Fruit fly (Drosophila melanogaster) whole organism: ENCODE data around the gene CG7362.

ENCODE experiments used
- CG8478 ChIP-seq: fragments of >200 bp; optimal IDR thresholded peaks from 2 replicates; lab custom pipeline; 2018; ENCODE audit warnings: inconsistent platforms
- pan ChIP-seq: fragments of >200 bp; optimal IDR thresholded peaks from 2 replicates; lab custom pipeline; 2017
- psq ChIP-seq: fragments of >200 bp; optimal IDR thresholded peaks from 2 replicates; lab custom pipeline; 2017
- usp ChIP-seq: fragments of >200 bp; optimal IDR thresholded peaks from 2 replicates; lab custom pipeline; 2017; ENCODE audit warnings: missing biosample characterization, missing genetic modification characterization, mixed read lengths

DNA sequence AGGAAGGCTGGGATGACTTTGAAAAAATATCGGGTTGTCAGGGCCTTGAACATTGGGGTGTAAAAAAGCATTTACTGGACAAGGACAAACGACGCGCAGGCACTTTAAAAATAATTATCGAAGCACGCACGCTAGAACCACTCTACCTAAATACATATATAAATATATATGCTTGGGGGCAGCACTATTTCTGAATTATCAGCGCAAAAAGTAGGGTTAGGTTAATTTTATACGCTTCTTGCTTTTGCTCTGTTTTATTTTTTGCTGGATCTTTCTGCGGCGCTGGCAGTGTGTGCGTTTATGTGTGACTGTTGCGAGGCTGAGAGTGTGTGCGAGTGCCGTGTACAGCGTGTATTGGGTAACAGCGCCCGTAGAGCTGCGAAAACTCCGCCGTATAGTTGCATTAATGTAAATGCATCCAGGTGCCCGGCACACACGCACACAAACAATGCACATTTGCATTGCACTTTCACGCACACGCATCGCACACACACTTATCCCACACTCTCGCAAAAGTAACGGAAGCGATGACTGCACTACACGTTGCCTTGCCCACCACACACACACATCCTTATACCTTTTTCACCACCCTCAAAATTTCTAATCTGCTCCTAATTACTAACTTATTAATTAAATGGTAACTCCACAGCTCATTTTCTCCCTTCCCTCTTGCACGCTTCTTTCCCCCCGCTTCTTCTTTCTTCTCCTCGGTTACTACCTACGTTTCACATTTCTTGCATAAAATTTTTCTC is 14.6 kb downstream of the CG7362 start:
- TF ChIP-seq usp (no peak), CG8478 (no peak), psq (no peak), pan (lab: Kevin White, UChicago) (no peak)
